Worm (Caenorhabditis elegans): ENCODE data around the gene F26G1.9.
A peak's percentile ranks its signal among the peaks of the same experiment; 100 is the strongest.

Gene F26G1.9

ce11 chrII:4739984-4740462 is 33.8 kb downstream of the F26G1.9 start, which contains the start of gene eas-1 (continued):
- peak; percentile 50 for TF ChIP-seq K12H6.12 (tag; optimal IDR thresholded peaks at IDR 0.05)
- TF ChIP-seq nhr-27 (tag; optimal IDR thresholded peaks at IDR 0.05): no peak
- peak; percentile 27 for TF ChIP-seq nhr-80 (tag; optimal IDR thresholded peaks at IDR 0.05)
- TF ChIP-seq sdz-38 (tag; optimal IDR thresholded peaks at IDR 0.05): no peak
- peak; percentile 45 for TF ChIP-seq madf-8 (GFP tag; conservative IDR thresholded peaks at IDR 0.05)
- TF ChIP-seq Y53F4B.3 (GFP tag; IDR thresholded peaks at IDR 0.05): no peak
- TF ChIP-seq lag-1 (GFP tag; IDR thresholded peaks at IDR 0.05): no peak
- TF ChIP-seq ama-1 (optimal IDR thresholded peaks at IDR 0.05): no peak
- no peak for TF ChIP-seq ama-1 (GFP tag; optimal IDR thresholded peaks at IDR 0.05)
- TF ChIP-seq ztf-26 (tag; optimal IDR thresholded peaks at IDR 0.05): no peak
- TF ChIP-seq him-1 (tag; optimal IDR thresholded peaks at IDR 0.05): peak; percentile 61
- TF ChIP-seq hmg-1.2 (GFP tag; IDR thresholded peaks at IDR 0.05): 0 out of 2 replicates have a peak, but pooled peaks have one; percentile 23
- no peak for TF ChIP-seq ztf-3 (GFP tag; optimal IDR thresholded peaks at IDR 0.05)
- TF ChIP-seq Y53G8AR.9 (GFP tag; conservative IDR thresholded peaks at IDR 0.05): no peak
- peak; percentile 73 for TF ChIP-seq atf-7 (tag; optimal IDR thresholded peaks at IDR 0.05)
- TF ChIP-seq lsy-27 (tag; optimal IDR thresholded peaks at IDR 0.05; ENCODE audit: borderline replicate concordance, insufficient read depth): no peak
- TF ChIP-seq F49E8.2 (tag; optimal IDR thresholded peaks at IDR 0.05; ENCODE audit: insufficient read depth): no peak
- TF ChIP-seq F23B12.7 (tag; optimal IDR thresholded peaks at IDR 0.05; ENCODE audit: insufficient read depth): peak; percentile 39
- no peak for TF ChIP-seq madf-10 (tag; optimal IDR thresholded peaks at IDR 0.05)
- TF ChIP-seq egl-44 (GFP tag; IDR thresholded peaks at IDR 0.05): no peak; the same call in 1 of the 2 replicates
- TF ChIP-seq egrh-3 (GFP tag; IDR thresholded peaks at IDR 0.05): no peak
- peak; percentile 33; the same call in 1 of the 2 replicates for TF ChIP-seq B0019.2 (GFP tag; conservative IDR thresholded peaks at IDR 0.05)
- TF ChIP-seq Y67H2A.10 (GFP tag; conservative IDR thresholded peaks at IDR 0.05): peak; percentile 45; the same call in 1 of the 2 replicates
- peak; percentile 8 for TF ChIP-seq F22D6.2 (tag; optimal IDR thresholded peaks at IDR 0.05)
- no peak for TF ChIP-seq ztf-28 (GFP tag; IDR thresholded peaks at IDR 0.05)
- peak; percentile 12 for TF ChIP-seq somi-1 (GFP tag; optimal IDR thresholded peaks at IDR 0.05)
- TF ChIP-seq F57C9.4 (tag; optimal IDR thresholded peaks at IDR 0.05): no peak
- TF ChIP-seq zfh-2 (GFP tag; conservative IDR thresholded peaks at IDR 0.05): no peak
- TF ChIP-seq tbx-9 (tag; optimal IDR thresholded peaks at IDR 0.05; ENCODE audit: borderline replicate concordance): no peak
- TF ChIP-seq ceh-100 (GFP tag; IDR thresholded peaks at IDR 0.05): peak; percentile 69
- TF ChIP-seq hsf-1 (GFP tag; IDR thresholded peaks at IDR 0.05): no peak
- TF ChIP-seq nfya-1 (tag; optimal IDR thresholded peaks at IDR 0.05; ENCODE audit: borderline replicate concordance, insufficient read depth): no peak
- TF ChIP-seq ccch-3 (GFP tag; optimal IDR thresholded peaks at IDR 0.05): peak; percentile 37
- no peak for TF ChIP-seq hrde-1 (tag; optimal IDR thresholded peaks at IDR 0.05; ENCODE audit: borderline replicate concordance)
- TF ChIP-seq snpc-1.3 (tag; optimal IDR thresholded peaks at IDR 0.05; ENCODE audit: insufficient read depth): no peak
- TF ChIP-seq B0035.1 (tag; optimal IDR thresholded peaks at IDR 0.05): no peak
- TF ChIP-seq cebp-2 (GFP tag; IDR thresholded peaks at IDR 0.05): no peak
- peak; percentile 78 for TF ChIP-seq dpl-1 (GFP tag; optimal IDR thresholded peaks at IDR 0.05)
- no peak for TF ChIP-seq nfyb-1 (GFP tag; IDR thresholded peaks at IDR 0.05)
- TF ChIP-seq tbp1 (GFP tag; optimal IDR thresholded peaks at IDR 0.05): peak; percentile 44
- TF ChIP-seq nhr-120 (GFP tag; IDR thresholded peaks at IDR 0.05): no peak
- no peak for TF ChIP-seq nfya-2 (GFP tag; IDR thresholded peaks at IDR 0.05)
- TF ChIP-seq lin-40 (tag; optimal IDR thresholded peaks at IDR 0.05): peak; percentile 65
- TF ChIP-seq ceh-91 (GFP tag; IDR thresholded peaks at IDR 0.05): peak; percentile 50; the same call in 1 of the 2 replicates
- no peak for TF ChIP-seq ekl-4 (GFP tag; IDR thresholded peaks at IDR 0.05)
- no peak for TF ChIP-seq die-1 (tag; optimal IDR thresholded peaks at IDR 0.05)
- TF ChIP-seq lsl-1 (GFP tag; optimal IDR thresholded peaks at IDR 0.05): peak; percentile 63
- TF ChIP-seq sea-2 (GFP tag; IDR thresholded peaks at IDR 0.05): no peak

All from whole organism, young adult.